Fruit fly (Drosophila melanogaster): Measurements from ENCODE around the gene Acsx2.

Acsx2 gene

dm6 chr3R:19802508-19802907 is 24.0 kb downstream of the Acsx2 start (continued):
- TF ChIP-seq CG32772 (GFP tag; IDR thresholded peaks at IDR 0.05) (no peak), CG4854 (GFP tag; optimal IDR thresholded peaks at IDR 0.05) (no peak), wor (GFP tag; IDR thresholded peaks at IDR 0.05) (no peak), D19A (tag; optimal IDR thresholded peaks at IDR 0.05) (no peak), CG10209 (GFP tag; optimal IDR thresholded peaks at IDR 0.05) (no peak), Ssrp (tag; optimal IDR thresholded peaks at IDR 0.05) (no peak), zen (tag; optimal IDR thresholded peaks at IDR 0.05) (no peak), vfl (GFP tag; optimal IDR thresholded peaks at IDR 0.05) (no peak), lov (optimal IDR thresholded peaks at IDR 0.05) (no peak), lov (GFP tag; IDR thresholded peaks at IDR 0.05) (no peak), cato (GFP tag; optimal IDR thresholded peaks at IDR 0.05; ENCODE audit: borderline replicate concordance) (no peak), en (GFP tag; optimal IDR thresholded peaks at IDR 0.05) (no peak), toy (GFP tag; IDR thresholded peaks at IDR 0.05) (no peak), NFAT (GFP tag; IDR thresholded peaks at IDR 0.05) (no peak), CG17802 (tag; optimal IDR thresholded peaks at IDR 0.05) (no peak), CG7271 (tag; optimal IDR thresholded peaks at IDR 0.05) (no peak), Vsx1 (GFP tag; optimal IDR thresholded peaks at IDR 0.05) (no peak), CG18011 (GFP tag; optimal IDR thresholded peaks at IDR 0.05) (no peak), ab (GFP tag; optimal IDR thresholded peaks at IDR 0.05) (no peak), CG11398 (GFP tag; optimal IDR thresholded peaks at IDR 0.05) (no peak), Hand (GFP tag; optimal IDR thresholded peaks at IDR 0.05) (no peak), CG32767 (GFP tag; IDR thresholded peaks at IDR 0.05) (no peak), CG9817 (tag; optimal IDR thresholded peaks at IDR 0.05) (no peak), ato (GFP tag; IDR thresholded peaks at IDR 0.05; ENCODE audit: partially characterized antibody) (peak; percentile 84), CG1024 (GFP tag; IDR thresholded peaks at IDR 0.05) (no peak), CG9797 (GFP tag; optimal IDR thresholded peaks at IDR 0.05) (no peak), Usf (GFP tag; optimal IDR thresholded peaks at IDR 0.05) (no peak), CG7928 (GFP tag; optimal IDR thresholded peaks at IDR 0.05) (no peak), YL-1 (GFP tag; optimal IDR thresholded peaks at IDR 0.05) (no peak), zf30C (GFP tag; optimal IDR thresholded peaks at IDR 0.05) (no peak), fd64A (GFP tag; optimal IDR thresholded peaks at IDR 0.05) (no peak), E2f2 (GFP tag; IDR thresholded peaks at IDR 0.05) (no peak), CG9215 (GFP tag; IDR thresholded peaks at IDR 0.05) (no peak), pan (optimal IDR thresholded peaks at IDR 0.05) (no peak), pan (GFP tag; optimal IDR thresholded peaks at IDR 0.05 in 1 of 2, IDR thresholded peaks at IDR 0.05 in 1 of 2) (no peak), bbx (GFP tag; IDR thresholded peaks at IDR 0.05; ENCODE audit: partially characterized antibody) (peak; percentile 86), CG11247 (GFP tag; IDR thresholded peaks at IDR 0.05) (no peak), CG4328 (GFP tag; optimal IDR thresholded peaks at IDR 0.05) (no peak), CG14441 (GFP tag; IDR thresholded peaks at IDR 0.05) (no peak), sd (tag; optimal IDR thresholded peaks at IDR 0.05) (no peak), Xbp1 (GFP tag; optimal IDR thresholded peaks at IDR 0.05) (no peak), dmrt11E (tag; optimal IDR thresholded peaks at IDR 0.05) (no peak), zfh2 (GFP tag; optimal IDR thresholded peaks at IDR 0.05) (no peak), HHEX (GFP tag; optimal IDR thresholded peaks at IDR 0.05) (no peak), Elba2 (GFP tag; optimal IDR thresholded peaks at IDR 0.05) (no peak), CG15514 (GFP tag; optimal IDR thresholded peaks at IDR 0.05) (no peak), sqz (GFP tag; optimal IDR thresholded peaks at IDR 0.05) (no peak), Bdp1 (GFP tag; optimal IDR thresholded peaks at IDR 0.05) (peak; percentile 99), az2 (GFP tag; optimal IDR thresholded peaks at IDR 0.05) (no peak), Blimp-1 (GFP tag; optimal IDR thresholded peaks at IDR 0.05) (no peak), CG8478 (optimal IDR thresholded peaks at IDR 0.05) (no peak), CG4820 (GFP tag; optimal IDR thresholded peaks at IDR 0.05) (no peak), repo (GFP tag; optimal IDR thresholded peaks at IDR 0.05) (no peak)
